Worm (Caenorhabditis elegans): ENCODE measurements around the gene wbp-2.

- TF ChIP-seq flt-1 (GFP tag; IDR thresholded peaks at IDR 0.05): no peak
- no peak for TF ChIP-seq B0310.2 (tag; optimal IDR thresholded peaks at IDR 0.05)
- TF ChIP-seq tbx-37 (GFP tag; conservative IDR thresholded peaks at IDR 0.05): no peak
- TF ChIP-seq sea-1 (GFP tag; conservative IDR thresholded peaks at IDR 0.05): no peak
- TF ChIP-seq hmg-4 (GFP tag; optimal IDR thresholded peaks at IDR 0.05): no peak
- no peak for TF ChIP-seq aly-1 (tag; optimal IDR thresholded peaks at IDR 0.05)
- no peak for TF ChIP-seq ceh-13 (GFP tag; optimal IDR thresholded peaks at IDR 0.05)
- TF ChIP-seq hmbx-1 (tag; optimal IDR thresholded peaks at IDR 0.05): no peak
These were observed 24.7 kb upstream of the wbp-2 start for ce11 chrII:9304849-9305248.

All from whole organism, early embryonic.